Worm (Caenorhabditis elegans) whole organism, L4 larva: Measurements from ENCODE around the gene srbc-38.

Experiments used
- D1046.2 ChIP-seq: fragments of 200-800 bp; sonication (Bioruptor generic); IDR thresholded peaks from 2 replicates; pipeline ENCODE4 v1.3.6; 2022; ENCODE audit warnings: missing genetic modification characterization, missing compliant biosample characterization
- R02D3.7 ChIP-seq: fragments of 150-350 bp; sonication (generic microtip); optimal IDR thresholded peaks from 3 replicates; lab custom pipeline; 2014; ENCODE audit warnings: missing biosample characterization, missing genetic modification characterization
- T20F7.1 ChIP-seq: fragments of 200-800 bp; sonication (Bioruptor generic); optimal IDR thresholded peaks from 2 replicates; lab custom pipeline; 2018; ENCODE audit warnings: mild to moderate bottlenecking, missing genetic modification characterization, missing compliant biosample characterization
- T26A8.4 ChIP-seq: fragments of 200-800 bp; sonication (Bioruptor generic); IDR thresholded peaks from 2 replicates; pipeline ENCODE4 v1.3.6; 2022; ENCODE audit warnings: missing genetic modification characterization, missing compliant biosample characterization
- Y105C5A.15 ChIP-seq: fragments of 200-800 bp; sonication (Bioruptor generic); IDR thresholded peaks from 2 replicates; pipeline ENCODE4 v1.3.6; 2022; ENCODE audit warnings: missing genetic modification characterization, missing compliant biosample characterization
- Y48G9A.11 ChIP-seq: fragments of 200-800 bp; sonication (Bioruptor generic); IDR thresholded peaks from 2 replicates; pipeline ENCODE4 v1.3.6; 2022; ENCODE audit warnings: missing genetic modification reagents, missing genetic modification characterization, missing compliant biosample characterization
- Y5F2A.4 ChIP-seq: fragments of 200-800 bp; sonication (Bioruptor generic); optimal IDR thresholded peaks from 2 replicates; lab custom pipeline; 2018; ENCODE audit warnings: mild to moderate bottlenecking, missing genetic modification characterization, missing compliant biosample characterization
- aha-1 ChIP-seq: fragments of 150-350 bp; peaks from one replicate; lab custom pipeline; 2014; ENCODE audit warnings: missing biosample characterization, missing genetic modification characterization
- ama-1 ChIP-seq: fragments of 150-350 bp; optimal IDR thresholded peaks from 2 replicates; lab custom pipeline; 2014; ENCODE audit warnings: inconsistent platforms, mixed read lengths
- ceh-32 ChIP-seq: sonication (generic microtip); optimal IDR thresholded peaks from 2 replicates; lab custom pipeline; 2016; ENCODE audit warnings: mild to moderate bottlenecking, missing genetic modification characterization, missing compliant biosample characterization; ENCODE audit not compliant: poor library complexity
- ces-1 ChIP-seq: fragments of 150-350 bp; sonication (generic microtip); optimal IDR thresholded peaks from 4 replicates; lab custom pipeline; 2014; ENCODE audit warnings: missing biosample characterization, missing genetic modification reagents, missing genetic modification characterization
- daf-8 ChIP-seq: fragments of 200-800 bp; sonication (Bioruptor generic); IDR thresholded peaks from 2 replicates; pipeline ENCODE4 v1.3.6; 2022; ENCODE audit warnings: missing genetic modification characterization, missing compliant biosample characterization
- duxl-1 ChIP-seq: sonication (generic microtip); optimal IDR thresholded peaks from 2 replicates; lab custom pipeline; 2016; ENCODE audit warnings: mild to moderate bottlenecking, missing genetic modification characterization, moderate library complexity, missing compliant biosample characterization; ENCODE audit not compliant: poor library complexity
- dve-1 ChIP-seq: sonication (generic microtip); optimal IDR thresholded peaks from 2 replicates; lab custom pipeline; 2017; ENCODE audit warnings: antibody characterized with exemption, mild to moderate bottlenecking, missing genetic modification characterization, missing compliant biosample characterization; ENCODE audit not compliant: insufficient read depth
- egl-27 ChIP-seq: sonication (generic microtip); optimal IDR thresholded peaks from 3 replicates; lab custom pipeline; 2017; ENCODE audit warnings: missing biosample characterization, missing genetic modification reagents, missing genetic modification characterization
- gei-8 ChIP-seq: fragments of 200-800 bp; sonication (Bioruptor generic); optimal IDR thresholded peaks from 2 replicates; lab custom pipeline; 2018; ENCODE audit warnings: mild to moderate bottlenecking, missing genetic modification characterization, missing compliant biosample characterization
- lir-3 ChIP-seq: sonication (generic microtip); optimal IDR thresholded peaks from 2 replicates; lab custom pipeline; 2016; ENCODE audit warnings: mild to moderate bottlenecking, missing genetic modification characterization, missing compliant biosample characterization
- madf-5 ChIP-seq, 2 experiments: fragments of 200-800 bp; sonication (Bioruptor generic); IDR thresholded peaks; 2 replicates each; pipeline ENCODE4 v1.3.6; 2022; ENCODE audit warnings: missing compliant biosample characterization in 2 of 2, missing genetic modification characterization in 2 of 2
- mdt-29 ChIP-seq: fragments of 200-800 bp; sonication (Bioruptor generic); IDR thresholded peaks from 2 replicates; pipeline ENCODE4 v1.3.6; 2022; ENCODE audit warnings: missing genetic modification reagents, missing genetic modification characterization, missing compliant biosample characterization
- mep-1 ChIP-seq: fragments of 150-350 bp; sonication (generic microtip); optimal IDR thresholded peaks from 3 replicates; lab custom pipeline; 2014; ENCODE audit warnings: missing biosample characterization, missing genetic modification characterization
- mes-2 ChIP-seq: sonication (generic microtip); optimal IDR thresholded peaks from 2 replicates; lab custom pipeline; 2016; ENCODE audit warnings: missing genotype, mild to moderate bottlenecking, missing genetic modification characterization, missing compliant biosample characterization; ENCODE audit not compliant: poor library complexity, severe bottlenecking
- mxl-2 ChIP-seq: fragments of 200-800 bp; sonication (Bioruptor generic); conservative IDR thresholded peaks from 2 replicates; pipeline ENCODE4 v1.3.6; 2022; ENCODE audit warnings: missing genetic modification reagents, missing genetic modification characterization, missing compliant biosample characterization
- nhr-10 ChIP-seq: fragments of 150-350 bp; optimal IDR thresholded peaks from 2 replicates; lab custom pipeline; 2014; ENCODE audit warnings: missing biosample characterization, missing genetic modification characterization
- nhr-102 ChIP-seq: sonication (generic microtip); optimal IDR thresholded peaks from 2 replicates; lab custom pipeline; 2016; ENCODE audit warnings: mild to moderate bottlenecking, missing genetic modification characterization, moderate library complexity, missing compliant biosample characterization
- nhr-11 ChIP-seq: fragments of 150-350 bp; optimal IDR thresholded peaks from 2 replicates; lab custom pipeline; 2014; ENCODE audit warnings: missing biosample characterization, missing genetic modification characterization
- nhr-237 ChIP-seq: sonication (generic microtip); optimal IDR thresholded peaks from 2 replicates; lab custom pipeline; 2017; ENCODE audit warnings: missing biosample characterization, missing genetic modification characterization
- nhr-6 ChIP-seq: fragments of 150-350 bp; optimal IDR thresholded peaks from 2 replicates; lab custom pipeline; 2014; ENCODE audit warnings: missing biosample characterization, missing genetic modification characterization
- nhr-76 ChIP-seq: fragments of 150-350 bp; optimal IDR thresholded peaks from 2 replicates; lab custom pipeline; 2014; ENCODE audit warnings: missing biosample characterization, missing genetic modification characterization
- php-3 ChIP-seq: fragments of 200-800 bp; sonication (Bioruptor generic); IDR thresholded peaks from 2 replicates; pipeline ENCODE4 v1.3.6; 2022; ENCODE audit warnings: missing genetic modification reagents, missing genetic modification characterization, missing compliant biosample characterization
- set-16 ChIP-seq: fragments of 200-800 bp; sonication (Bioruptor generic); IDR thresholded peaks from 2 replicates; pipeline ENCODE4 v1.3.6; 2022; ENCODE audit warnings: missing genetic modification reagents, missing genetic modification characterization, missing compliant biosample characterization
- snpc-1.2 ChIP-seq: fragments of 200-800 bp; sonication (Bioruptor generic); IDR thresholded peaks from 2 replicates; pipeline ENCODE4 v1.3.6; 2022; ENCODE audit warnings: missing genetic modification reagents, missing genetic modification characterization, missing compliant biosample characterization
- snpc-4 ChIP-seq: fragments of 150-350 bp; optimal IDR thresholded peaks from 2 replicates; lab custom pipeline; 2014; ENCODE audit warnings: missing biosample characterization, missing genetic modification characterization
- tag-97 ChIP-seq: fragments of 200-800 bp; sonication (Bioruptor generic); IDR thresholded peaks from 2 replicates; pipeline ENCODE4 v1.3.6; 2022; ENCODE audit warnings: missing genetic modification characterization, missing compliant biosample characterization
- unc-39 ChIP-seq: sonication (generic microtip); optimal IDR thresholded peaks from 2 replicates; lab custom pipeline; 2017; ENCODE audit warnings: missing biosample characterization, missing genetic modification characterization
- unc-62 ChIP-seq, 3 experiments: fragments of 150-350 bp in 1 of 3; sonication (generic microtip); optimal IDR thresholded peaks in 2 of 3; peaks in 1 of 3; 1 replicate in 1 of 3; 2 replicates in 2 of 3; lab custom pipeline; 2014 to 2017; ENCODE audit warnings: missing biosample characterization in 3 of 3, missing genetic modification characterization in 3 of 3, missing genetic modification reagents in 3 of 3, missing genotype in 1 of 3
- zag-1 ChIP-seq: fragments of 150-350 bp; optimal IDR thresholded peaks from 2 replicates; lab custom pipeline; 2014; ENCODE audit warnings: missing biosample characterization, missing genetic modification characterization
- zfp-2 ChIP-seq: sonication (generic microtip); optimal IDR thresholded peaks from 2 replicates; lab custom pipeline; 2016; ENCODE audit warnings: mild to moderate bottlenecking, missing genetic modification characterization, missing compliant biosample characterization
- zfp-3 ChIP-seq: fragments of 200-800 bp; sonication (Bioruptor generic); conservative IDR thresholded peaks from 2 replicates; pipeline ENCODE4 v1.3.6; 2022; ENCODE audit warnings: missing genetic modification reagents, missing genetic modification characterization, missing compliant biosample characterization

The srbc-38 gene

DNA sequence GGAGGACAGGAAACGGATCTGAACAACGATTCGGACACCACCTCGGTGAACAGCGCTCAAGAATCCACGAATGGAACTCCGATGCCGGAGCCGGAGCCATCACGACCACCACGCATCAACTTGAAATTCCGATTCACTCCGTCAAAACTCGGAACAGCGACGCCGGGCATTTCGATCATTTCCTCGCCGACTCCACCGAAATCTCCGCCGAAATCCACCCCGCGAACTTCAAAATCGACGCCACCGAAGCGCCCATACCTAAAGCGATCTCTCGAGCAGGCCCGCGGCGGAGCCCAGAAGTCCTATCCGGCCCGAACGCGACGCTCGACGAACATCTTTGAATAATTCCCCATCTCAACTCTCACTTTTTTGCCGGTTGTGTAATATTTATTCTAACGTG is 17.5 kb upstream of the srbc-38 start:
- peak; percentile 87 for TF ChIP-seq set-16
- TF ChIP-seq php-3 (GFP tag; lab: Robert Waterston, UW), result 0 out of 2 replicates have a peak, but pooled peaks have one; percentile 26
- TF ChIP-seq gei-8, result no peak
- TF ChIP-seq D1046.2 (GFP tag; lab: Robert Waterston, UW), result no peak
- TF ChIP-seq ceh-32 (tag; lab: Kevin White, UChicago), result no peak
- no peak for TF ChIP-seq mdt-29 (GFP tag; lab: Robert Waterston, UW)
- no peak for TF ChIP-seq unc-62 (GFP tag; optimal IDR thresholded peaks at IDR 0.05 in 1 of 2; lab: Kevin White, UChicago)
- no peak for TF ChIP-seq unc-62 (tag; optimal IDR thresholded peaks at IDR 0.05; lab: Kevin White, UChicago)
- TF ChIP-seq lir-3, result no peak
- TF ChIP-seq zfp-3 (GFP tag; lab: Robert Waterston, UW), result no peak
- no peak for TF ChIP-seq Y5F2A.4 (GFP tag; lab: Kevin White, UChicago)
- no peak for TF ChIP-seq nhr-10 (tag; lab: Kevin White, UChicago)
- 0 out of 4 replicates have a peak, but pooled peaks of 1 of the 2 experiments have one; percentile 24 for TF ChIP-seq madf-5 (GFP tag; IDR thresholded peaks at IDR 0.05; lab: Robert Waterston, UW)
- TF ChIP-seq nhr-76 (tag; lab: Kevin White, UChicago), result no peak
- TF ChIP-seq unc-39 (tag; lab: Kevin White, UChicago), result no peak
- TF ChIP-seq T20F7.1 (GFP tag; lab: Kevin White, UChicago), result no peak
- TF ChIP-seq nhr-237 (tag; lab: Kevin White, UChicago), result no peak
- no peak for TF ChIP-seq zag-1
- no peak for TF ChIP-seq ama-1
- no peak for TF ChIP-seq mes-2 (tag; lab: Kevin White, UChicago)
- peak; percentile 72 for TF ChIP-seq aha-1 (tag; lab: Kevin White, UChicago)

DNA sequence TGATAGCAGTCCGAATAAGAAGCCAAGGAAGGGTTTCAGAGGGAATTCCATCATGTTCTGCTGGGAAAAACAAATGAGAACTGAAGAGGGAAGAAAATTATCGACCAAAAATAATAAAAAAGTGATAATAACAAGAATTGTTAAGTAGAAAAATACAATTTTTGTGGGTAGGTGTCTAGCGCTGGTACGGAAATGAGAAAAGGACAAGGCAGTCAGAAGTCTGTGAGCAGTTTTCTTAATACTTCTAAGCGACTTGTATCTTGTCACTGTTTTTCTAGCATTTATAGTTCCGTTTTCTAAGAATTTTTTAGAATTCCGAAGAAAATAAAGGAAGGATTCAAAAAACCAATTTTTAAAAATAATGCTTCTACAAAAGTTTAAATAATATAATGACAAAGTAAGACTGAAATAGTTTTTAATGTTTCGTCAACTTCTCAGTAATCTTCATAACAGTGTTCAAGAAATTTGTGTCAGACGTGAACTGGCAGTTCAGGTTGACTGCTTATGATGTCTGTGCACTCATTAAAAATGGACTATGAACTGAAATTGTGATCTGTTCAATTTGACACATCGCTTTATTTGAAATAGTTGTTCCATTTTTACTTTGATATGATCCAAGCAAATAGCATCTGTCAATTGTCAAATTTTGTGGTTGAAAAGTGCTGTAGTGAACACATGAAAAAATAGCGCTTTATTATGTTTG is 14.1 kb upstream of the srbc-38 start, which contains the start of gene srx-4:
TSS of gene srx-4 (minus strand) at position 51 of the 703 bp plus-strand sequence.
- TF ChIP-seq Y105C5A.15 (GFP tag; lab: Robert Waterston, UW) (no peak), T26A8.4 (GFP tag; lab: Robert Waterston, UW) (no peak), unc-62 (GFP tag; optimal IDR thresholded peaks at IDR 0.05 in 1 of 2; lab: Kevin White, UChicago) (peak in 1 of 2 experiments; percentile 90), unc-62 (tag; optimal IDR thresholded peaks at IDR 0.05; lab: Kevin White, UChicago) (no peak), nhr-11 (no peak), R02D3.7 (tag; lab: Kevin White, UChicago) (no peak), ces-1 (GFP tag; lab: Kevin White, UChicago) (no peak)

DNA sequence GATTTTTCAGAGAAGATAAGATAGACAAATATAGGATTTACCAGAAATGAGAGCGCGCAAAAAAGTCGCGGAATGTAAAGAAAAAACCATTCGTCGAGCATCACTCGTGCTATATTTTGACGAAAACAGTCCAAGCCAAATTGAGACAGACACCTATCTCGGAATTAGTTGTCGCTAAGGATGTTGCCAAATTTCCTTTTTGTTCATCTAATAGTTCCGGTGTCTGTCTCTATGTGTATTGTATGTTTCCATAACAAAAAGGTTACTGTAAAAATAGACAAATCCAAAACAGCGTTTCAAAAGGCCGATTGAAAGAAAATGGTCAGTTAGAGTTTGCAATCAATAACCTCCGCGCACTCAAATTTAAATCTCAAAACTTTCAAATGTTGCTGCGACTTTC is 12.4 kb upstream of the srbc-38 start, which contains the start of gene srj-53:
TSS of gene srj-53 (minus strand) at position 101 of the 400 bp plus-strand sequence.
- no peak for TF ChIP-seq dve-1 (tag; lab: Kevin White, UChicago)
- TF ChIP-seq nhr-102, result no peak
- no peak for TF ChIP-seq egl-27 (tag; lab: Kevin White, UChicago)
- no peak for TF ChIP-seq mxl-2 (GFP tag; lab: Robert Waterston, UW)
- no peak for TF ChIP-seq mdt-29 (GFP tag; lab: Robert Waterston, UW)
- TF ChIP-seq tag-97 (GFP tag; lab: Robert Waterston, UW), result no peak
- TF ChIP-seq snpc-1.2 (GFP tag; lab: Robert Waterston, UW), result no peak
- no peak for TF ChIP-seq mep-1 (tag; lab: Kevin White, UChicago)
- no peak for TF ChIP-seq duxl-1 (tag; lab: Kevin White, UChicago)
- no peak for TF ChIP-seq snpc-4 (tag; lab: Kevin White, UChicago)
- TF ChIP-seq daf-8 (GFP tag; lab: Robert Waterston, UW), result no peak
- TF ChIP-seq nhr-6 (tag; lab: Kevin White, UChicago), result no peak
- no peak for TF ChIP-seq zfp-2 (tag; lab: Kevin White, UChicago)
- TF ChIP-seq Y105C5A.15 (GFP tag; lab: Robert Waterston, UW), result no peak
- no peak for TF ChIP-seq aha-1 (tag; lab: Kevin White, UChicago)
- no peak for TF ChIP-seq Y48G9A.11
- TF ChIP-seq set-16, result no peak
